Fruit fly (Drosophila melanogaster) whole organism, embryonic: ENCODE results near the gene CG46304.

ENCODE experiments used
- Bgb ChIP-seq: fragments of 200-800 bp; sonication (Bioruptor generic); IDR thresholded peaks from 2 replicates; pipeline ENCODE4 v1.3.6; 2022; ENCODE audit warnings: missing biosample characterization, missing genetic modification characterization; ENCODE audit not compliant: partially characterized antibody
- Blimp-1 ChIP-seq: fragments of 200-800 bp; sonication (Bioruptor generic); optimal IDR thresholded peaks from 3 replicates; lab custom pipeline; 2018; ENCODE audit warnings: missing biosample characterization, missing genetic modification characterization, mild to moderate bottlenecking, moderate library complexity, missing genetic modification reagents
- CG10431 ChIP-seq: fragments of 200-800 bp; sonication (Bioruptor generic); optimal IDR thresholded peaks from 3 replicates; lab custom pipeline; 2018; ENCODE audit warnings: missing biosample characterization, mild to moderate bottlenecking, missing genetic modification characterization
- CG11456 ChIP-seq: fragments of 200-800 bp; sonication (Bioruptor generic); IDR thresholded peaks from 3 replicates; pipeline ENCODE4 v1.3.6; 2022; ENCODE audit warnings: missing biosample characterization, missing genetic modification characterization
- CG11695 ChIP-seq: fragments of 200-800 bp; sonication (Bioruptor generic); IDR thresholded peaks from 3 replicates; pipeline ENCODE4 v1.3.6; 2022; ENCODE audit warnings: missing biosample characterization, missing genetic modification characterization
- CG11723 ChIP-seq: fragments of 200-800 bp; sonication (Bioruptor generic); optimal IDR thresholded peaks from 2 replicates; lab custom pipeline; 2017; ENCODE audit warnings: missing biosample characterization, mild to moderate bottlenecking, missing genetic modification characterization
- CG13287 ChIP-seq: fragments of 200-800 bp; sonication (Bioruptor generic); IDR thresholded peaks from 2 replicates; pipeline ENCODE4 v1.3.6; 2022; ENCODE audit warnings: missing biosample characterization, missing genetic modification characterization; ENCODE audit not compliant: partially characterized antibody
- CG13624 ChIP-seq: fragments of 200-800 bp; sonication (Bioruptor generic); optimal IDR thresholded peaks from 2 replicates; lab custom pipeline; 2016; ENCODE audit warnings: missing biosample characterization, missing genetic modification characterization
- CG15514 ChIP-seq: fragments of 200-800 bp; sonication (Bioruptor generic); optimal IDR thresholded peaks from 3 replicates; lab custom pipeline; 2017; ENCODE audit warnings: missing biosample characterization, missing genetic modification characterization, mild to moderate bottlenecking, moderate library complexity, missing genetic modification reagents
- CG16863 ChIP-seq: fragments of 200-800 bp; sonication (Bioruptor generic); optimal IDR thresholded peaks from 3 replicates; lab custom pipeline; 2016; ENCODE audit warnings: missing biosample characterization, missing genetic modification characterization
- CG17328 ChIP-seq: fragments of 200-800 bp; sonication (Bioruptor generic); IDR thresholded peaks from 2 replicates; pipeline ENCODE4 v1.3.6; 2022; ENCODE audit warnings: missing biosample characterization, missing genetic modification characterization
- CG17361 ChIP-seq: fragments of 200-800 bp; sonication (Bioruptor generic); IDR thresholded peaks from 3 replicates; pipeline ENCODE4 v1.3.6; 2022; ENCODE audit warnings: missing biosample characterization, missing genetic modification characterization
- CG3407 ChIP-seq: fragments of 200-800 bp; sonication (Bioruptor generic); optimal IDR thresholded peaks from 2 replicates; lab custom pipeline; 2018; ENCODE audit warnings: missing biosample characterization, mild to moderate bottlenecking, missing genetic modification characterization
- CG3838 ChIP-seq: fragments of 200-800 bp; sonication (Bioruptor generic); optimal IDR thresholded peaks from 3 replicates; lab custom pipeline; 2016; ENCODE audit warnings: missing biosample characterization, missing genetic modification characterization
- CG4328 ChIP-seq: fragments of 200-800 bp; sonication (Bioruptor generic); optimal IDR thresholded peaks from 3 replicates; lab custom pipeline; 2017; ENCODE audit warnings: missing biosample characterization, missing genetic modification reagents, missing genetic modification characterization
- CG6791 ChIP-seq: fragments of 200-800 bp; sonication (Bioruptor generic); IDR thresholded peaks from 3 replicates; pipeline ENCODE4 v1.3.6; 2022; ENCODE audit warnings: missing biosample characterization, missing genetic modification characterization; ENCODE audit not compliant: partially characterized antibody
- CG9876 ChIP-seq: fragments of 200-800 bp; sonication (Bioruptor generic); optimal IDR thresholded peaks from 2 replicates; lab custom pipeline; 2016; ENCODE audit warnings: missing biosample characterization, missing genetic modification characterization
- CoRest ChIP-seq: fragments of 200-800 bp; sonication (Bioruptor generic); optimal IDR thresholded peaks from 3 replicates; lab custom pipeline; 2018; ENCODE audit warnings: missing biosample characterization, mild to moderate bottlenecking, missing genetic modification characterization, moderate library complexity
- D ChIP-seq, 2 experiments: fragments of 200-800 bp in 1 of 2; fragments of >200 bp in 1 of 2; sonication (Bioruptor generic) in 1 of 2; optimal IDR thresholded peaks; 2 replicates in 1 of 2; 3 replicates in 1 of 2; lab custom pipeline; 2017; ENCODE audit warnings: mild to moderate bottlenecking in 1 of 2, missing biosample characterization in 1 of 2, missing genetic modification characterization in 1 of 2, missing genetic modification reagents in 1 of 2
- Dip3 ChIP-seq: fragments of 200-800 bp; sonication (Bioruptor generic); optimal IDR thresholded peaks from 3 replicates; lab custom pipeline; 2016; ENCODE audit warnings: missing biosample characterization, missing genetic modification characterization
- Eip74EF ChIP-seq, 2 experiments: fragments of 200-800 bp in 1 of 2; fragments of >200 bp in 1 of 2; sonication (Bioruptor generic) in 1 of 2; optimal IDR thresholded peaks; 2 replicates each; lab custom pipeline; 2017 to 2019; ENCODE audit warnings: missing biosample characterization in 2 of 2, missing genetic modification characterization in 2 of 2, mild to moderate bottlenecking in 1 of 2, moderate library complexity in 1 of 2
- Ets65A ChIP-seq: fragments of 200-800 bp; sonication (Bioruptor generic); peaks from one replicate; lab custom pipeline; 2016; ENCODE audit warnings: missing biosample characterization, missing genetic modification characterization
- Fer2 ChIP-seq: fragments of 200-800 bp; sonication (Bioruptor generic); optimal IDR thresholded peaks from 2 replicates; lab custom pipeline; 2018; ENCODE audit warnings: missing biosample characterization, mild to moderate bottlenecking, missing genetic modification characterization, moderate library complexity
- GATAe ChIP-seq: fragments of 200-800 bp; sonication (Bioruptor generic); conservative IDR thresholded peaks from 2 replicates; pipeline ENCODE4 v1.3.6; 2022; ENCODE audit warnings: missing biosample characterization, missing genetic modification characterization
- HHEX ChIP-seq: fragments of 200-800 bp; sonication (Bioruptor generic); optimal IDR thresholded peaks from 3 replicates; lab custom pipeline; 2017; ENCODE audit warnings: missing biosample characterization, mild to moderate bottlenecking, missing genetic modification characterization, missing genetic modification reagents
- HLH4C ChIP-seq: fragments of 200-800 bp; sonication (Bioruptor generic); IDR thresholded peaks from 3 replicates; pipeline ENCODE4 v1.3.6; 2022; ENCODE audit warnings: missing biosample characterization, missing genetic modification characterization; ENCODE audit not compliant: partially characterized antibody
- Lpt ChIP-seq: fragments of >200 bp; optimal IDR thresholded peaks from 2 replicates; lab custom pipeline; 2018; ENCODE audit warnings: missing biosample characterization, missing genetic modification characterization
- Nf-YB ChIP-seq: fragments of 200-800 bp; sonication (Bioruptor generic); optimal IDR thresholded peaks from 3 replicates; lab custom pipeline; 2019; ENCODE audit warnings: missing biosample characterization, mild to moderate bottlenecking, missing genetic modification characterization, moderate library complexity
- Nf-YC ChIP-seq: fragments of 200-800 bp; optimal IDR thresholded peaks from 3 replicates; lab custom pipeline; 2019; ENCODE audit warnings: missing biosample characterization, mild to moderate bottlenecking, missing genetic modification characterization, moderate library complexity
- Rfx ChIP-seq: fragments of 200-800 bp; sonication (Bioruptor generic); IDR thresholded peaks from 2 replicates; pipeline ENCODE4 v1.3.6; 2022; ENCODE audit warnings: missing biosample characterization, missing genetic modification characterization
- Scr ChIP-seq: fragments of 200-800 bp; sonication (Bioruptor generic); IDR thresholded peaks from 2 replicates; pipeline ENCODE4 v1.3.6; 2022; ENCODE audit warnings: missing biosample characterization, missing genetic modification characterization; ENCODE audit not compliant: partially characterized antibody
- Spps ChIP-seq: fragments of 200-800 bp; sonication (Bioruptor generic); optimal IDR thresholded peaks from 2 replicates; lab custom pipeline; 2018; ENCODE audit warnings: missing biosample characterization, mild to moderate bottlenecking, missing genetic modification characterization
- ara ChIP-seq: fragments of 200-800 bp; sonication (Bioruptor generic); IDR thresholded peaks from 2 replicates; pipeline ENCODE4 v1.3.6; 2022; ENCODE audit warnings: missing biosample characterization, missing genetic modification characterization
- bbx ChIP-seq: fragments of 200-800 bp; sonication (Bioruptor generic); IDR thresholded peaks from 2 replicates; pipeline ENCODE4 v1.3.6; 2022; ENCODE audit warnings: missing biosample characterization, missing genetic modification characterization; ENCODE audit not compliant: partially characterized antibody
- dimm ChIP-seq: fragments of 200-800 bp; sonication (Bioruptor generic); IDR thresholded peaks from 2 replicates; pipeline ENCODE4 v1.3.6; 2022; ENCODE audit warnings: missing biosample characterization, missing genetic modification characterization
- gcm2 ChIP-seq: fragments of 200-800 bp; sonication (Bioruptor generic); optimal IDR thresholded peaks from 2 replicates; lab custom pipeline; 2016; ENCODE audit warnings: missing biosample characterization, missing genetic modification characterization
- grn ChIP-seq: fragments of 200-800 bp; sonication (Bioruptor generic); optimal IDR thresholded peaks from 3 replicates; lab custom pipeline; 2017; ENCODE audit warnings: missing biosample characterization, missing genetic modification characterization
- gsb-n ChIP-seq: fragments of 200-800 bp; sonication (Bioruptor generic); optimal IDR thresholded peaks from 3 replicates; lab custom pipeline; 2018; ENCODE audit warnings: missing biosample characterization, mild to moderate bottlenecking, missing genetic modification characterization
- mam ChIP-seq: fragments of 200-800 bp; sonication (Bioruptor generic); optimal IDR thresholded peaks from 3 replicates; lab custom pipeline; 2016; ENCODE audit warnings: missing biosample characterization, missing genetic modification characterization
- mld ChIP-seq: fragments of 200-800 bp; sonication (Bioruptor generic); IDR thresholded peaks from 3 replicates; pipeline ENCODE4 v1.3.6; 2022; ENCODE audit warnings: missing biosample characterization, missing genetic modification characterization; ENCODE audit not compliant: partially characterized antibody
- p53 ChIP-seq: fragments of 200-800 bp; sonication (Bioruptor generic); optimal IDR thresholded peaks from 2 replicates; lab custom pipeline; 2016; ENCODE audit warnings: missing biosample characterization, missing genetic modification characterization
- peb ChIP-seq: fragments of 200-800 bp; sonication (Bioruptor generic); IDR thresholded peaks from 2 replicates; pipeline ENCODE4 v1.3.6; 2022; ENCODE audit warnings: missing biosample characterization, missing genetic modification characterization
- seq ChIP-seq: fragments of 200-800 bp; sonication (Bioruptor generic); IDR thresholded peaks from 2 replicates; pipeline ENCODE4 v1.3.6; 2022; ENCODE audit warnings: missing biosample characterization, missing genetic modification characterization
- sob ChIP-seq: fragments of 200-800 bp; sonication (Bioruptor generic); IDR thresholded peaks from 2 replicates; pipeline ENCODE4 v1.3.6; 2022; ENCODE audit warnings: missing biosample characterization, missing genetic modification characterization
- sqz ChIP-seq: fragments of 200-800 bp; sonication (Bioruptor generic); optimal IDR thresholded peaks from 3 replicates; lab custom pipeline; 2018; ENCODE audit warnings: missing biosample characterization, mild to moderate bottlenecking, missing genetic modification characterization
- tgo ChIP-seq: fragments of 200-800 bp; sonication (Bioruptor generic); IDR thresholded peaks from 3 replicates; pipeline ENCODE4 v1.3.6; 2022; ENCODE audit warnings: missing biosample characterization, missing genetic modification characterization
- tin ChIP-seq: fragments of 200-800 bp; sonication (Bioruptor generic); optimal IDR thresholded peaks from 3 replicates; lab custom pipeline; 2016; ENCODE audit warnings: missing biosample characterization, missing genetic modification characterization
- wek ChIP-seq: fragments of 200-800 bp; sonication (Bioruptor generic); optimal IDR thresholded peaks from 3 replicates; lab custom pipeline; 2018; ENCODE audit warnings: missing biosample characterization, mild to moderate bottlenecking, missing genetic modification characterization, moderate library complexity
- zen ChIP-seq: fragments of 200-800 bp; sonication (Bioruptor generic); optimal IDR thresholded peaks from 3 replicates; lab custom pipeline; 2018; ENCODE audit warnings: missing biosample characterization, mild to moderate bottlenecking, missing genetic modification characterization, moderate library complexity

CG46304 gene

dm6 chr2L:18933867-18934266 is 12.2 kb upstream of the CG46304 start:
- peak; percentile 12 for TF ChIP-seq grn (GFP tag; lab: Kevin White, UChicago)
- no peak for TF ChIP-seq HLH4C (GFP tag; lab: Robert Waterston, UW)
- TF ChIP-seq Ets65A (GFP tag; lab: Kevin White, UChicago), result peak; percentile 50
- peak; percentile 76 for TF ChIP-seq gsb-n (tag; lab: Kevin White, UChicago)
- no peak for TF ChIP-seq tin (GFP tag; lab: Kevin White, UChicago)
- no peak for TF ChIP-seq p53 (GFP tag; lab: Kevin White, UChicago)

DNA sequence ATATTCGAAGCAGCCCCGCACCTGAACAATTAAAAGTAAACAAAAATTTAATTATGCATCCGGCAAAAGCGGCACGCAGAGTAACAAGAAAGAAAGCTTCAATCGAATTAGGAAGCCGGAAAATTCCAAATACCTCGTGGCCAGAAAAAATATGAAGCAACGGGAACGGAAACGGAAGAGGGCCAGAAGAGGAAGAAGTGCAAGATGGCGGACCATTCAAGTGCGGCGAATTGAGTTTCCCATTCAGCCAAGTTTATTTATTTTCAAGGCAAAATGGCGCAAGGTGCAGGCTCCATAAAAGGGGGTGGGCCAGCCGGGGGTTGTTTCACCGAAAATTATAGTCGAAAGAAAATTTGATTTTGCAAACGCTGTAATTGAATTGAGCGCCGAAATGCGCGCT is 11.5 kb upstream of the CG46304 start:
- TF ChIP-seq tgo (GFP tag; lab: Robert Waterston, UW) (no peak), Bgb (GFP tag; lab: Robert Waterston, UW) (no peak), Scr (GFP tag; lab: Robert Waterston, UW) (no peak), sob (GFP tag; lab: Robert Waterston, UW) (no peak), dimm (GFP tag; lab: Robert Waterston, UW) (no peak), gcm2 (GFP tag; lab: Kevin White, UChicago) (no peak), CoRest (peak; percentile 9), Blimp-1 (GFP tag; lab: Kevin White, UChicago) (no peak), bbx (GFP tag; lab: Robert Waterston, UW) (no peak), CG11456 (GFP tag; lab: Robert Waterston, UW) (no peak), Spps (tag; lab: Kevin White, UChicago) (no peak), mam (no peak), ara (GFP tag; lab: Robert Waterston, UW) (peak; percentile 30; the same call in 1 of the 2 replicates), CG13624 (no peak), Rfx (GFP tag; lab: Robert Waterston, UW) (no peak), Nf-YC (tag; lab: Kevin White, UChicago) (peak; percentile 9), CG3407 (GFP tag; lab: Kevin White, UChicago) (peak; percentile 10), CG3838 (GFP tag; lab: Kevin White, UChicago) (no peak), sqz (GFP tag; lab: Kevin White, UChicago) (peak; percentile 42), CG15514 (no peak), Dip3 (no peak), CG9876 (no peak), zen (peak; percentile 43), CG4328 (GFP tag; lab: Kevin White, UChicago) (no peak), D (optimal IDR thresholded peaks at IDR 0.05; lab: Kevin White, UChicago) (no peak), D (GFP tag; optimal IDR thresholded peaks at IDR 0.05; lab: Kevin White, UChicago) (no peak), CG11723 (GFP tag; lab: Kevin White, UChicago) (peak; percentile 0), HHEX (no peak), CG11695 (GFP tag; lab: Robert Waterston, UW) (0 out of 3 replicates have a peak, but pooled peaks have one; percentile 21), CG17361 (GFP tag; lab: Robert Waterston, UW) (no peak), CG13287 (GFP tag; lab: Robert Waterston, UW) (no peak), GATAe (GFP tag; lab: Robert Waterston, UW) (no peak), Lpt (GFP tag; lab: Kevin White, UChicago) (no peak), CG10431 (peak; percentile 33), CG16863 (GFP tag; lab: Kevin White, UChicago) (no peak), Fer2 (tag; lab: Kevin White, UChicago) (no peak), mld (GFP tag; lab: Robert Waterston, UW) (no peak), CG6791 (GFP tag; lab: Robert Waterston, UW) (no peak), Nf-YB (GFP tag; lab: Kevin White, UChicago) (peak; percentile 34), CG17328 (GFP tag; lab: Robert Waterston, UW) (peak; percentile 33; the same call in 1 of the 2 replicates), peb (GFP tag; lab: Robert Waterston, UW) (no peak), wek (peak; percentile 5), Eip74EF (GFP tag; optimal IDR thresholded peaks at IDR 0.05; lab: Kevin White, UChicago) (no peak), seq (GFP tag; lab: Robert Waterston, UW) (no peak)
